Fruit fly (Drosophila melanogaster) whole organism, embryonic: ENCODE results near the gene CG9503.
A peak's percentile ranks its signal among the peaks of the same experiment; 100 is the strongest.

Source experiments
- Adf1 ChIP-seq: fragments of 200-800 bp; sonication (Bioruptor generic); IDR thresholded peaks from 2 replicates; pipeline ENCODE4 v1.3.6; 2022; ENCODE audit warnings: missing biosample characterization, missing genetic modification characterization
- Aef1 ChIP-seq: fragments of 200-800 bp; sonication (Bioruptor generic); IDR thresholded peaks from 3 replicates; pipeline ENCODE4 v1.3.6; 2022; ENCODE audit warnings: missing biosample characterization, missing genetic modification characterization
- CG10321 ChIP-seq: fragments of 200-800 bp; sonication (Bioruptor generic); IDR thresholded peaks from 2 replicates; pipeline ENCODE4 v1.3.6; 2022; ENCODE audit warnings: missing biosample characterization, missing genetic modification characterization
- CG12659 ChIP-seq: fragments of 200-800 bp; sonication (Bioruptor generic); optimal IDR thresholded peaks from 3 replicates; lab custom pipeline; 2017; ENCODE audit warnings: mild to moderate bottlenecking, missing biosample characterization, missing genetic modification reagents, missing genetic modification characterization
- CG12769 ChIP-seq: fragments of 200-800 bp; sonication (Bioruptor generic); optimal IDR thresholded peaks from 2 replicates; lab custom pipeline; 2019; ENCODE audit warnings: missing biosample characterization, mild to moderate bottlenecking, missing genetic modification characterization, moderate library complexity
- CG15269 ChIP-seq: fragments of 200-800 bp; sonication (Bioruptor generic); optimal IDR thresholded peaks from 2 replicates; lab custom pipeline; 2018; ENCODE audit warnings: missing biosample characterization, mild to moderate bottlenecking, missing genetic modification characterization, moderate library complexity
- CG1603 ChIP-seq: fragments of 200-800 bp; sonication (Bioruptor generic); optimal IDR thresholded peaks from 2 replicates; lab custom pipeline; 2019; ENCODE audit warnings: missing biosample characterization, mild to moderate bottlenecking, missing genetic modification characterization, moderate library complexity
- CG17186 ChIP-seq: fragments of 200-800 bp; sonication (Bioruptor generic); optimal IDR thresholded peaks from 3 replicates; lab custom pipeline; 2017; ENCODE audit warnings: missing biosample characterization, missing genetic modification reagents, missing genetic modification characterization
- CG2120 ChIP-seq: fragments of 200-800 bp; sonication (Bioruptor generic); optimal IDR thresholded peaks from 3 replicates; lab custom pipeline; 2016; ENCODE audit warnings: missing biosample characterization, missing genetic modification characterization
- CG2199 ChIP-seq: fragments of 200-800 bp; sonication (Bioruptor generic); IDR thresholded peaks from 3 replicates; pipeline ENCODE4 v1.3.6; 2022; ENCODE audit warnings: missing biosample characterization, missing genetic modification characterization
- CG2712 ChIP-seq: fragments of 200-800 bp; optimal IDR thresholded peaks from 3 replicates; lab custom pipeline; 2019; ENCODE audit warnings: missing biosample characterization, mild to moderate bottlenecking, missing genetic modification characterization, moderate library complexity
- CG32532 ChIP-seq: fragments of 200-800 bp; sonication (Bioruptor generic); IDR thresholded peaks from 2 replicates; pipeline ENCODE4 v1.3.6; 2022; ENCODE audit warnings: missing biosample characterization, missing genetic modification characterization
- CG34224 ChIP-seq: fragments of 200-800 bp; sonication (Bioruptor generic); IDR thresholded peaks from 3 replicates; pipeline ENCODE4 v1.3.6; 2022; ENCODE audit warnings: missing biosample characterization, missing genetic modification characterization; ENCODE audit not compliant: partially characterized antibody
- CG4404 ChIP-seq: fragments of 200-800 bp; sonication (Bioruptor generic); IDR thresholded peaks from 2 replicates; pipeline ENCODE4 v1.3.6; 2022; ENCODE audit warnings: missing biosample characterization, missing genetic modification characterization
- CG6175 ChIP-seq: fragments of 200-800 bp; sonication (Bioruptor generic); IDR thresholded peaks from 3 replicates; pipeline ENCODE4 v1.3.6; 2022; ENCODE audit warnings: missing biosample characterization, missing genetic modification characterization
- CG8924 ChIP-seq: fragments of 200-800 bp; optimal IDR thresholded peaks from 3 replicates; lab custom pipeline; 2019; ENCODE audit warnings: missing biosample characterization, mild to moderate bottlenecking, missing genetic modification characterization, moderate library complexity
- CG9609 ChIP-seq: fragments of 200-800 bp; sonication (Bioruptor generic); optimal IDR thresholded peaks from 3 replicates; lab custom pipeline; 2016; ENCODE audit warnings: missing biosample characterization, missing genetic modification characterization
- CG9797 ChIP-seq: fragments of 200-800 bp; sonication (Bioruptor generic); optimal IDR thresholded peaks from 3 replicates; lab custom pipeline; 2018; ENCODE audit warnings: missing biosample characterization, mild to moderate bottlenecking, missing genetic modification characterization
- CG9817 ChIP-seq: fragments of 200-800 bp; sonication (Bioruptor generic); optimal IDR thresholded peaks from 2 replicates; lab custom pipeline; 2018; ENCODE audit warnings: missing biosample characterization, mild to moderate bottlenecking, missing genetic modification characterization, moderate library complexity
- Chrac-16 ChIP-seq: fragments of 200-800 bp; sonication (Bioruptor generic); optimal IDR thresholded peaks from 3 replicates; lab custom pipeline; 2016; ENCODE audit warnings: missing biosample characterization, missing genetic modification characterization
- CoRest ChIP-seq: fragments of 200-800 bp; sonication (Bioruptor generic); optimal IDR thresholded peaks from 3 replicates; lab custom pipeline; 2018; ENCODE audit warnings: missing biosample characterization, mild to moderate bottlenecking, missing genetic modification characterization, moderate library complexity
- Fer2 ChIP-seq: fragments of 200-800 bp; sonication (Bioruptor generic); optimal IDR thresholded peaks from 2 replicates; lab custom pipeline; 2018; ENCODE audit warnings: missing biosample characterization, mild to moderate bottlenecking, missing genetic modification characterization, moderate library complexity
- Gsc ChIP-seq: fragments of 200-800 bp; sonication (Bioruptor generic); IDR thresholded peaks from 2 replicates; pipeline ENCODE4 v1.3.6; 2022; ENCODE audit warnings: missing biosample characterization, missing genetic modification characterization
- Hsf ChIP-seq: fragments of 200-800 bp; sonication (Bioruptor generic); optimal IDR thresholded peaks from 3 replicates; lab custom pipeline; 2016; ENCODE audit warnings: missing biosample characterization, missing genetic modification characterization
- MESR4 ChIP-seq: fragments of 200-800 bp; sonication (Bioruptor generic); optimal IDR thresholded peaks from 2 replicates; lab custom pipeline; 2018; ENCODE audit warnings: missing biosample characterization, mild to moderate bottlenecking, missing genetic modification characterization, moderate library complexity
- Optix ChIP-seq: fragments of 200-800 bp; sonication (Bioruptor generic); IDR thresholded peaks from 3 replicates; pipeline ENCODE4 v1.3.6; 2022; ENCODE audit warnings: missing biosample characterization, missing genetic modification characterization
- Sox100B ChIP-seq: fragments of 200-800 bp; sonication (Bioruptor generic); optimal IDR thresholded peaks from 3 replicates; lab custom pipeline; 2018; ENCODE audit warnings: missing biosample characterization, mild to moderate bottlenecking, missing genetic modification characterization
- Sry-β ChIP-seq: fragments of 200-800 bp; sonication (Bioruptor generic); optimal IDR thresholded peaks from 2 replicates; lab custom pipeline; 2018; ENCODE audit warnings: missing biosample characterization, mild to moderate bottlenecking, missing genetic modification characterization, moderate library complexity
- Ssrp ChIP-seq: fragments of 200-800 bp; sonication (Bioruptor generic); optimal IDR thresholded peaks from 2 replicates; lab custom pipeline; 2018; ENCODE audit warnings: missing biosample characterization, mild to moderate bottlenecking, missing genetic modification characterization, moderate library complexity
- TFAM ChIP-seq: fragments of 200-800 bp; sonication (Bioruptor generic); optimal IDR thresholded peaks from 2 replicates; lab custom pipeline; 2017; ENCODE audit warnings: missing biosample characterization, missing genetic modification characterization, inconsistent platforms
- Trl ChIP-seq, 3 experiments: fragments of >200 bp in 2 of 3; fragments of 200-800 bp in 1 of 3; sonication (Bioruptor generic) in 1 of 3; optimal IDR thresholded peaks; 2 replicates in 1 of 3; 3 replicates in 2 of 3; lab custom pipeline; 2016 to 2017; ENCODE audit warnings: missing biosample characterization in 1 of 3, missing genetic modification characterization in 1 of 3
- Xbp1 ChIP-seq: fragments of 200-800 bp; sonication (Bioruptor generic); optimal IDR thresholded peaks from 3 replicates; lab custom pipeline; 2016; ENCODE audit warnings: missing biosample characterization, mild to moderate bottlenecking, missing genetic modification characterization
- Xrp1 ChIP-seq: fragments of 200-800 bp; sonication (Bioruptor generic); IDR thresholded peaks from 2 replicates; pipeline ENCODE4 v1.3.6; 2022; ENCODE audit warnings: missing biosample characterization, missing genetic modification characterization
- bcd ChIP-seq: fragments of 200-800 bp; sonication (Bioruptor generic); optimal IDR thresholded peaks from 2 replicates; lab custom pipeline; 2017; ENCODE audit warnings: missing biosample characterization, mild to moderate bottlenecking, missing genetic modification characterization
- chinmo ChIP-seq: fragments of 200-800 bp; sonication (Bioruptor generic); IDR thresholded peaks from 4 replicates; pipeline ENCODE4 v1.3.6; 2022; ENCODE audit warnings: missing biosample characterization, missing genetic modification characterization; ENCODE audit not compliant: partially characterized antibody
- ewg ChIP-seq: fragments of 200-800 bp; sonication (Bioruptor generic); optimal IDR thresholded peaks from 3 replicates; lab custom pipeline; 2017; ENCODE audit warnings: mild to moderate bottlenecking, missing biosample characterization, missing genetic modification reagents, missing genetic modification characterization
- eyg ChIP-seq: fragments of 200-800 bp; sonication (Bioruptor generic); optimal IDR thresholded peaks from 3 replicates; lab custom pipeline; 2016; ENCODE audit warnings: missing biosample characterization, missing genetic modification characterization
- grau ChIP-seq: fragments of 200-800 bp; optimal IDR thresholded peaks from 3 replicates; lab custom pipeline; 2019; ENCODE audit warnings: missing biosample characterization, mild to moderate bottlenecking, missing genetic modification characterization, moderate library complexity
- hb ChIP-seq: fragments of 200-800 bp; sonication (Bioruptor generic); IDR thresholded peaks from 3 replicates; pipeline ENCODE4 v1.3.6; 2022; ENCODE audit warnings: missing biosample characterization, missing genetic modification characterization; ENCODE audit not compliant: partially characterized antibody
- hbn ChIP-seq: fragments of 200-800 bp; sonication (Bioruptor generic); IDR thresholded peaks from 2 replicates; pipeline ENCODE4 v1.3.6; 2022; ENCODE audit warnings: missing biosample characterization, missing genetic modification characterization; ENCODE audit not compliant: partially characterized antibody
- knrl ChIP-seq: fragments of 200-800 bp; sonication (Bioruptor generic); IDR thresholded peaks from 3 replicates; pipeline ENCODE4 v1.3.6; 2022; ENCODE audit warnings: missing biosample characterization, missing genetic modification characterization; ENCODE audit not compliant: partially characterized antibody
- lilli ChIP-seq: fragments of 200-800 bp; sonication (Bioruptor generic); optimal IDR thresholded peaks from 3 replicates; lab custom pipeline; 2016; ENCODE audit warnings: missing biosample characterization, missing genetic modification characterization
- lmd ChIP-seq: fragments of 200-800 bp; sonication (Bioruptor generic); IDR thresholded peaks from 2 replicates; pipeline ENCODE4 v1.3.6; 2022; ENCODE audit warnings: missing biosample characterization, missing genetic modification characterization
- onecut ChIP-seq: fragments of 200-800 bp; sonication (Bioruptor generic); IDR thresholded peaks from 2 replicates; pipeline ENCODE4 v1.3.6; 2022; ENCODE audit warnings: missing biosample characterization, missing genetic modification characterization
- p53 ChIP-seq: fragments of 200-800 bp; sonication (Bioruptor generic); optimal IDR thresholded peaks from 2 replicates; lab custom pipeline; 2016; ENCODE audit warnings: missing biosample characterization, missing genetic modification characterization
- ranshi ChIP-seq: fragments of 200-800 bp; sonication (Bioruptor generic); IDR thresholded peaks from 2 replicates; pipeline ENCODE4 v1.3.6; 2022; ENCODE audit warnings: missing biosample characterization, missing genetic modification characterization
- sens ChIP-seq: fragments of 200-800 bp; sonication (Bioruptor generic); peaks from one replicate; lab custom pipeline; 2016; ENCODE audit warnings: missing biosample characterization, missing genetic modification characterization
- sens-2 ChIP-seq: fragments of 200-800 bp; sonication (Bioruptor generic); IDR thresholded peaks from 2 replicates; pipeline ENCODE4 v1.3.6; 2022; ENCODE audit warnings: missing biosample characterization, missing genetic modification characterization
- sna ChIP-seq: fragments of 200-800 bp; sonication (Bioruptor generic); IDR thresholded peaks from 2 replicates; pipeline ENCODE4 v1.3.6; 2022; ENCODE audit warnings: missing biosample characterization, missing genetic modification characterization; ENCODE audit not compliant: partially characterized antibody
- wor ChIP-seq: fragments of 200-800 bp; sonication (Bioruptor generic); IDR thresholded peaks from 2 replicates; pipeline ENCODE4 v1.3.6; 2022; ENCODE audit warnings: missing biosample characterization, missing genetic modification characterization

Gene CG9503

DNA sequence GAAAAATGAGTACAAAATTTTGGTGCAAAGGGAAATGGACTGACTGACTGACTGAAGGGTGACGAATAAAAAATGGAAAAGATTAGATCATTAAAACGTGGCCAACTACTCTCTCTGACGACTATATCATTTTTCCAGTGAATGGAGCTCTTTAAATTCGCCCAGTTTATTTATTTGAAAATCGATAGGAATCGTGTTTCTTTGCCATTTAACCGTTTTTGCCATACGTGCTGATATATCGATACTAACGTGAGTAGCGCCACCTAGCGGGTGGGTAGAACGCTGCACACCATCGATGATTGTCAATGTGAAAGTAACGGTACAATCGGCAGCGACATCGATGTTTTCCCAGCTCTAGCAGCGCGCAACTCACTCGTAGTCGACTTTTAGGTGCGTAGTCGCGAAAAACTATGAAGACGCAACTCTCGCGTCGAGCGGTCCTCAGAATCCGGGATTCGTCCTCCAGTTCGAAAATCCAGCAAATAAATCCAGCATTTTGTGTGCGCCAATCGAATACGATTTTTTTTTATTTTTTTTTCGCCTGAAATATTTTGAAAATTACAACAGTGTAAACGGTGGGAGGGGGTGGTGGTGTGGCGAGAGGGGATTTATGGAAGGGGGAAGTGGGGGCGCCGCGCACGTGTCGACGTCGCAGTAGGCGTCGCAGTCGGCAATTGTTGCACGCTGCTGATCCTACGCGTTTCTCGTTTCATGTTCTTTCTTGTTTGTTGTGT, 31.9 kb upstream of the CG9503 start, which contains the start of the genes CG9030 and eag (continued):
- peak; percentile 12 for TF ChIP-seq eyg (GFP tag; lab: Kevin White, UChicago)
- no peak for TF ChIP-seq Sox100B
- no peak for TF ChIP-seq Gsc
- peak; percentile 65 for TF ChIP-seq CG1603 (tag; lab: Kevin White, UChicago)
- TF ChIP-seq CG2199 (GFP tag; lab: Robert Waterston, UW), result no peak
- TF ChIP-seq wor, result no peak
- peak; percentile 24 for TF ChIP-seq Xbp1 (GFP tag; lab: Kevin White, UChicago)
- TF ChIP-seq Optix (GFP tag; lab: Robert Waterston, UW), result 0 out of 3 replicates have a peak, but pooled peaks have one; percentile 12
- peak; percentile 2 for TF ChIP-seq grau (tag; lab: Kevin White, UChicago)
- peak; percentile 30 for TF ChIP-seq lilli
- TF ChIP-seq CG12769, result peak; percentile 14
- no peak for TF ChIP-seq Trl (optimal IDR thresholded peaks at IDR 0.05; lab: Kevin White, UChicago)
- TF ChIP-seq Trl (GFP tag; optimal IDR thresholded peaks at IDR 0.05; lab: Kevin White, UChicago), result peak; percentile 34
- TF ChIP-seq CG32532, result peak; percentile 22; the same call in 1 of the 2 replicates
- peak; percentile 86 for TF ChIP-seq knrl (GFP tag; lab: Robert Waterston, UW)
- peak; percentile 66 for TF ChIP-seq p53 (GFP tag; lab: Kevin White, UChicago)
- 0 out of 2 replicates have a peak, but pooled peaks have one; percentile 15 for TF ChIP-seq Xrp1 (GFP tag; lab: Robert Waterston, UW)
- peak; percentile 65 for TF ChIP-seq ewg (GFP tag; lab: Kevin White, UChicago)
- peak; percentile 28 for TF ChIP-seq CG2120
- TF ChIP-seq hbn (GFP tag; lab: Robert Waterston, UW), result peak; percentile 91
- TF ChIP-seq CG34224, result peak; percentile 85
- no peak for TF ChIP-seq CG10321 (GFP tag; lab: Robert Waterston, UW)
- peak; percentile 69 for TF ChIP-seq Adf1 (GFP tag; lab: Robert Waterston, UW)
- TF ChIP-seq CG9797 (GFP tag; lab: Kevin White, UChicago), result peak; percentile 9
- 0 out of 2 replicates have a peak, but pooled peaks have one; percentile 20 for TF ChIP-seq ranshi (GFP tag; lab: Robert Waterston, UW)
- TF ChIP-seq chinmo (GFP tag; lab: Robert Waterston, UW), result peak; percentile 82; the same call in 3 of the 4 replicates
- TF ChIP-seq hb (GFP tag; lab: Robert Waterston, UW), result peak; percentile 86
- peak; percentile 32 for TF ChIP-seq CG17186 (GFP tag; lab: Kevin White, UChicago)
- TF ChIP-seq bcd, result peak; percentile 17
- TF ChIP-seq sna (GFP tag; lab: Robert Waterston, UW), result peak; percentile 83
- TF ChIP-seq Aef1 (GFP tag; lab: Robert Waterston, UW), result no peak
- TF ChIP-seq CoRest, result peak; percentile 27
- peak; percentile 39 for TF ChIP-seq onecut

DNA sequence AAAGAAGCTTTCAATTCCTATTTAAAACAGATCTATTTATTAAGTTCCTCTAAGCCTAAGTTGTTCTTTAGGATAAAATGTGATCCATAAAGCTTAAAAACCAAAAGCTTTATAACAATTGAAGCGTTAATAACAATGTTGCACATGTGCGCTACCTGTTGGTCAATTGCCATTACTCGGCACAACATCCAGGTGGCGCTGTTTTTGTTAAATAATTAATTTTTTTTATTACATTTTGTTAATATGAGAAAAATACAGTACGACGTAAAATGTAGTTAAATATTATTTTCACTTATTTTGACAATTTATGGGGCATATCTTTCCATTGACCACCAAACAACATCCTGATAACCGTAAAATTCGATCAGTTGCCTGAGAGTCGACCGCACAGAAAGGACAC, 30.6 kb upstream of the CG9503 start:
- TF ChIP-seq sens-2 (GFP tag; lab: Robert Waterston, UW), result no peak
- TF ChIP-seq lmd (GFP tag; lab: Robert Waterston, UW), result peak; percentile 19; the same call in 1 of the 2 replicates
- TF ChIP-seq sens, result peak; percentile 13
- TF ChIP-seq Fer2 (tag; lab: Kevin White, UChicago), result no peak
- TF ChIP-seq Chrac-16 (GFP tag; lab: Kevin White, UChicago), result peak; percentile 22
- peak; percentile 81 for TF ChIP-seq Sry-β (GFP tag; lab: Kevin White, UChicago)
- TF ChIP-seq TFAM (GFP tag; lab: Kevin White, UChicago), result no peak
- no peak for TF ChIP-seq CG6175 (GFP tag; lab: Robert Waterston, UW)
- TF ChIP-seq CG4404 (GFP tag; lab: Robert Waterston, UW), result no peak
- peak; percentile 27 for TF ChIP-seq CG9817 (tag; lab: Kevin White, UChicago)
- peak; percentile 34 for TF ChIP-seq CG2712
- TF ChIP-seq CG15269 (tag; lab: Kevin White, UChicago), result peak; percentile 5
- peak; percentile 20 for TF ChIP-seq CG12659 (GFP tag; lab: Kevin White, UChicago)
- TF ChIP-seq Ssrp, result peak; percentile 7
- peak; percentile 28 for TF ChIP-seq CG8924
- peak; percentile 26 for TF ChIP-seq Hsf
- no peak for TF ChIP-seq CG9609 (GFP tag; lab: Kevin White, UChicago)
- no peak for TF ChIP-seq MESR4 (GFP tag; lab: Kevin White, UChicago)
